Worm (Caenorhabditis elegans) whole organism, young adult: ENCODE results near the gene dot-1.5.

ENCODE experiments used
- B0019.2 ChIP-seq: fragments of 200-800 bp; sonication (Bioruptor generic); conservative IDR thresholded peaks from 2 replicates; pipeline ENCODE4 v1.3.6; 2022; ENCODE audit warnings: missing genetic modification reagents, missing genetic modification characterization, missing compliant biosample characterization
- B0035.1 ChIP-seq: sonication (generic microtip); optimal IDR thresholded peaks from 2 replicates; lab custom pipeline; 2016; ENCODE audit warnings: missing genetic modification characterization, mild to moderate bottlenecking, missing compliant biosample characterization, missing genotype, missing genetic modification reagents
- B0336.3 ChIP-seq: fragments of 200-800 bp; sonication (Bioruptor generic); IDR thresholded peaks from 2 replicates; pipeline ENCODE4 v1.3.6; 2022; ENCODE audit warnings: missing genetic modification characterization, missing compliant biosample characterization
- C06A6.2 ChIP-seq: fragments of 200-800 bp; sonication (Bioruptor generic); conservative IDR thresholded peaks from 2 replicates; pipeline ENCODE4 v1.3.6; 2022; ENCODE audit warnings: missing genetic modification characterization, missing compliant biosample characterization
- C17E4.6 ChIP-seq: fragments of 200-800 bp; sonication (Bioruptor generic); IDR thresholded peaks from 2 replicates; pipeline ENCODE4 v1.3.6; 2022; ENCODE audit warnings: missing genetic modification reagents, missing genetic modification characterization, missing compliant biosample characterization
- F10E7.11 ChIP-seq: sonication (generic microtip); optimal IDR thresholded peaks from 2 replicates; lab custom pipeline; 2017; ENCODE audit warnings: mild to moderate bottlenecking, missing genetic modification characterization, moderate library complexity, missing compliant biosample characterization
- F22D6.2 ChIP-seq: sonication (generic microtip); optimal IDR thresholded peaks from 2 replicates; lab custom pipeline; 2016; ENCODE audit warnings: mild to moderate bottlenecking, missing genetic modification characterization, missing compliant biosample characterization
- F39B2.1 ChIP-seq: fragments of 200-800 bp; sonication (Bioruptor generic); IDR thresholded peaks from 2 replicates; pipeline ENCODE4 v1.3.6; 2022; ENCODE audit warnings: missing genetic modification reagents, missing genetic modification characterization, missing compliant biosample characterization
- F55B11.4 ChIP-seq: sonication (generic microtip); optimal IDR thresholded peaks from 2 replicates; lab custom pipeline; 2016; ENCODE audit warnings: missing compliant biosample characterization, missing genetic modification characterization, borderline replicate concordance; ENCODE audit not compliant: insufficient read depth
- Y56A3A.18 ChIP-seq: fragments of 200-800 bp; sonication (Bioruptor generic); IDR thresholded peaks from 2 replicates; pipeline ENCODE4 v1.3.6; 2022; ENCODE audit warnings: missing genetic modification reagents, missing genetic modification characterization, missing compliant biosample characterization
- Y79H2A.3 ChIP-seq: fragments of 200-800 bp; sonication (Bioruptor generic); conservative IDR thresholded peaks from 2 replicates; pipeline ENCODE4 v1.3.6; 2022; ENCODE audit warnings: missing genetic modification reagents, missing genetic modification characterization, missing compliant biosample characterization
- ZK185.1 ChIP-seq: sonication (generic microtip); optimal IDR thresholded peaks from 2 replicates; lab custom pipeline; 2016; ENCODE audit warnings: mild to moderate bottlenecking, missing genetic modification characterization, missing compliant biosample characterization; ENCODE audit not compliant: poor library complexity, severe bottlenecking
- aptf-2 ChIP-seq: fragments of 200-800 bp; sonication (Bioruptor generic); conservative IDR thresholded peaks from 2 replicates; pipeline ENCODE4 v1.3.6; 2022; ENCODE audit warnings: missing genetic modification reagents, missing genetic modification characterization, missing compliant biosample characterization
- aptf-3 ChIP-seq: fragments of 200-800 bp; sonication (Bioruptor generic); IDR thresholded peaks from 2 replicates; pipeline ENCODE4 v1.3.6; 2022; ENCODE audit warnings: missing genetic modification characterization, missing compliant biosample characterization
- atf-7 ChIP-seq: sonication (generic microtip); optimal IDR thresholded peaks from 2 replicates; lab custom pipeline; 2017; ENCODE audit warnings: mild to moderate bottlenecking, missing genetic modification characterization, missing compliant biosample characterization
- attf-5 ChIP-seq: fragments of 200-800 bp; sonication (Bioruptor generic); optimal IDR thresholded peaks from 2 replicates; lab custom pipeline; 2018; ENCODE audit warnings: mild to moderate bottlenecking, missing genetic modification characterization, missing compliant biosample characterization
- attf-6 ChIP-seq: fragments of 200-800 bp; sonication (Bioruptor generic); IDR thresholded peaks from 2 replicates; pipeline ENCODE4 v1.3.6; 2022; ENCODE audit warnings: missing genetic modification reagents, missing genetic modification characterization, missing compliant biosample characterization
- bed-1 ChIP-seq: fragments of 200-800 bp; sonication (Bioruptor generic); IDR thresholded peaks from 2 replicates; pipeline ENCODE4 v1.3.6; 2022; ENCODE audit warnings: missing genetic modification reagents, missing genetic modification characterization, missing compliant biosample characterization
- bed-2 ChIP-seq: fragments of 200-800 bp; sonication (Bioruptor generic); IDR thresholded peaks from 2 replicates; pipeline ENCODE4 v1.3.6; 2022; ENCODE audit warnings: missing genetic modification reagents, missing genetic modification characterization, missing compliant biosample characterization
- ccch-3 ChIP-seq: fragments of 200-800 bp; sonication (Bioruptor generic); optimal IDR thresholded peaks from 2 replicates; lab custom pipeline; 2018; ENCODE audit warnings: mild to moderate bottlenecking, missing genetic modification characterization, missing compliant biosample characterization
- ceh-27 ChIP-seq: fragments of 200-800 bp; sonication (Bioruptor generic); optimal IDR thresholded peaks from 2 replicates; lab custom pipeline; 2018; ENCODE audit warnings: mild to moderate bottlenecking, missing genetic modification characterization, moderate library complexity, missing compliant biosample characterization
- ceh-79 ChIP-seq: sonication (generic microtip); optimal IDR thresholded peaks from 2 replicates; lab custom pipeline; 2017; ENCODE audit warnings: mild to moderate bottlenecking, missing genetic modification characterization, missing compliant biosample characterization
- die-1 ChIP-seq: sonication (generic microtip); optimal IDR thresholded peaks from 2 replicates; lab custom pipeline; 2016; ENCODE audit warnings: missing genotype, mild to moderate bottlenecking, missing genetic modification characterization, missing compliant biosample characterization
- dox-1 ChIP-seq: fragments of 200-800 bp; sonication (Bioruptor generic); IDR thresholded peaks from 2 replicates; pipeline ENCODE4 v1.3.6; 2022; ENCODE audit warnings: missing genetic modification reagents, missing genetic modification characterization, missing compliant biosample characterization
- dpff-1 ChIP-seq: sonication (generic microtip); optimal IDR thresholded peaks from 2 replicates; lab custom pipeline; 2017; ENCODE audit warnings: mild to moderate bottlenecking, missing genetic modification characterization, missing compliant biosample characterization
- efl-1 ChIP-seq: fragments of 150-350 bp; optimal IDR thresholded peaks from 2 replicates; lab custom pipeline; 2014; ENCODE audit warnings: missing biosample characterization, missing genetic modification reagents, missing genetic modification characterization
- fkh-3 ChIP-seq: sonication (generic microtip); optimal IDR thresholded peaks from 2 replicates; lab custom pipeline; 2016; ENCODE audit warnings: mild to moderate bottlenecking, missing genetic modification characterization, missing compliant biosample characterization
- him-1 ChIP-seq: sonication (generic microtip); optimal IDR thresholded peaks from 2 replicates; lab custom pipeline; 2016; ENCODE audit warnings: missing genotype, missing genetic modification reagents, missing genetic modification characterization, missing compliant biosample characterization
- hlh-26 ChIP-seq: fragments of 200-800 bp; sonication (Bioruptor generic); conservative IDR thresholded peaks from 2 replicates; pipeline ENCODE4 v1.3.6; 2022; ENCODE audit warnings: missing genetic modification reagents, missing genetic modification characterization, missing compliant biosample characterization
- let-607 ChIP-seq, 2 experiments: fragments of 200-800 bp in 1 of 2; sonication (Bioruptor generic) in 1 of 2; sonication (generic microtip) in 1 of 2; optimal IDR thresholded peaks; 2 replicates each; lab custom pipeline; 2016 to 2018; ENCODE audit warnings: mild to moderate bottlenecking in 2 of 2, missing compliant biosample characterization in 2 of 2, missing genetic modification characterization in 2 of 2, moderate library complexity in 2 of 2, missing genotype in 1 of 2
- lsl-1 ChIP-seq: fragments of 200-800 bp; sonication (Bioruptor generic); optimal IDR thresholded peaks from 2 replicates; lab custom pipeline; 2018; ENCODE audit warnings: mild to moderate bottlenecking, missing genetic modification characterization, moderate library complexity, missing compliant biosample characterization
- madf-10 ChIP-seq: sonication (generic microtip); optimal IDR thresholded peaks from 2 replicates; lab custom pipeline; 2016; ENCODE audit warnings: mild to moderate bottlenecking, missing genetic modification characterization, missing compliant biosample characterization
- madf-6 ChIP-seq: fragments of 200-800 bp; sonication (Bioruptor generic); IDR thresholded peaks from 2 replicates; pipeline ENCODE4 v1.3.6; 2022; ENCODE audit warnings: missing genetic modification reagents, missing genetic modification characterization, missing compliant biosample characterization
- mcd-1 ChIP-seq: fragments of 200-800 bp; sonication (Bioruptor generic); IDR thresholded peaks from 2 replicates; pipeline ENCODE4 v1.3.6; 2022; ENCODE audit warnings: missing genetic modification reagents, missing genetic modification characterization, missing compliant biosample characterization
- mes-4 ChIP-seq: sonication (generic microtip); optimal IDR thresholded peaks from 2 replicates; lab custom pipeline; 2016; ENCODE audit warnings: missing genotype, missing genetic modification characterization, missing compliant biosample characterization
- nfya-2 ChIP-seq: fragments of 200-800 bp; sonication (Bioruptor generic); IDR thresholded peaks from 2 replicates; pipeline ENCODE4 v1.3.6; 2022; ENCODE audit warnings: missing genetic modification reagents, missing genetic modification characterization, missing compliant biosample characterization
- pbrm-1 ChIP-seq: fragments of 200-800 bp; sonication (Bioruptor generic); IDR thresholded peaks from 2 replicates; pipeline ENCODE4 v1.3.6; 2022; ENCODE audit warnings: missing genetic modification reagents, missing genetic modification characterization, missing compliant biosample characterization
- rcor-1 ChIP-seq: fragments of 200-800 bp; sonication (Bioruptor generic); IDR thresholded peaks from 2 replicates; pipeline ENCODE4 v1.3.6; 2022; ENCODE audit warnings: missing genetic modification reagents, missing genetic modification characterization, missing compliant biosample characterization
- rec-8 ChIP-seq, 2 experiments: sonication (generic microtip); optimal IDR thresholded peaks; 2 replicates each; lab custom pipeline; 2016; ENCODE audit warnings: mild to moderate bottlenecking in 2 of 2, missing genetic modification characterization in 2 of 2, missing genetic modification reagents in 2 of 2, missing genotype in 2 of 2, missing biosample characterization in 1 of 2, missing compliant biosample characterization in 1 of 2, moderate library complexity in 1 of 2
- repo-1 ChIP-seq: sonication (generic microtip); optimal IDR thresholded peaks from 2 replicates; lab custom pipeline; 2017; ENCODE audit warnings: mild to moderate bottlenecking, missing genetic modification characterization, missing compliant biosample characterization
- rpc-1 ChIP-seq, 2 experiments: fragments of 150-350 bp in 1 of 2; sonication (generic microtip) in 1 of 2; optimal IDR thresholded peaks; 2 replicates each; lab custom pipeline; 2014 to 2018; ENCODE audit warnings: missing biosample characterization in 1 of 2, missing genetic modification characterization in 1 of 2, missing genetic modification reagents in 1 of 2, missing genotype in 1 of 2
- sdz-38 ChIP-seq: sonication (generic microtip); optimal IDR thresholded peaks from 2 replicates; lab custom pipeline; 2016; ENCODE audit warnings: missing genotype, missing genetic modification characterization, missing compliant biosample characterization
- unc-62 ChIP-seq: fragments of 150-350 bp; optimal IDR thresholded peaks from 2 replicates; lab custom pipeline; 2014; ENCODE audit warnings: missing biosample characterization, missing genetic modification reagents, missing genetic modification characterization
- xnd-1 ChIP-seq: sonication (generic microtip); optimal IDR thresholded peaks from 2 replicates; lab custom pipeline; 2016; ENCODE audit warnings: missing genotype, missing genetic modification reagents, missing genetic modification characterization, missing compliant biosample characterization
- zfh-2 ChIP-seq: fragments of 200-800 bp; sonication (Bioruptor generic); conservative IDR thresholded peaks from 2 replicates; pipeline ENCODE4 v1.3.6; 2022; ENCODE audit warnings: missing genetic modification reagents, missing genetic modification characterization, missing compliant biosample characterization
- zim-3 ChIP-seq: sonication (generic microtip); optimal IDR thresholded peaks from 2 replicates; lab custom pipeline; 2017; ENCODE audit warnings: mild to moderate bottlenecking, missing genetic modification characterization, moderate library complexity, missing compliant biosample characterization
- ztf-22 ChIP-seq: fragments of 200-800 bp; sonication (Bioruptor generic); optimal IDR thresholded peaks from 2 replicates; lab custom pipeline; 2018; ENCODE audit warnings: mild to moderate bottlenecking, missing genetic modification characterization, moderate library complexity, missing compliant biosample characterization
- ztf-26 ChIP-seq: sonication (generic microtip); optimal IDR thresholded peaks from 2 replicates; lab custom pipeline; 2017; ENCODE audit warnings: missing genetic modification characterization, missing compliant biosample characterization
- ztf-3 ChIP-seq: fragments of 200-800 bp; sonication (Bioruptor generic); optimal IDR thresholded peaks from 2 replicates; lab custom pipeline; 2018; ENCODE audit warnings: mild to moderate bottlenecking, missing genetic modification characterization, missing compliant biosample characterization

The dot-1.5 gene

DNA sequence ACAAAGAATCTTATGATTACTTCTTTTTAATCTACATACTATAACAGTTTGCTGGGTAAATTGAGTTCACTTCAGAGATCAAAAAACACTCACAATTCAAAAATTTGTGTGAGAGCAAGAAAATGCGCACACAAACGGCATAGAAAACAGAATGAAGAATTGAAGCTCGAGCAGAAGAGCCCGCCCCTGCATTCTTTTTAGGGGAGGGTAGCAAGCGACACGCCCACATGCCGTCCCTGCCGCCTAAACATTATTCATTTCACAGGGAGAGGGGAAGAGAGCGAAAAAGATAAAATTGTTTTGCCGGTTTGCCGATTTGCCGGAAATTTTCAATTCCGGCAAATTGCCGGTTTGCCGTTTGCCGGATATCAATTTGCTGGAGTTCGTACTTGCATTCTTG lies 7.9 kb upstream of the dot-1.5 start (continued):
- peak; percentile 86 for TF ChIP-seq repo-1 (tag; lab: Kevin White, UChicago)
- no peak for TF ChIP-seq efl-1 (GFP tag; lab: Kevin White, UChicago)
- TF ChIP-seq atf-7 (tag; lab: Kevin White, UChicago), result peak; percentile 80
- no peak for TF ChIP-seq nfya-2 (GFP tag; lab: Robert Waterston, UW)
- no peak for TF ChIP-seq hlh-26 (GFP tag; lab: Robert Waterston, UW)
- TF ChIP-seq ztf-3 (GFP tag; lab: Kevin White, UChicago), result peak; percentile 62
- TF ChIP-seq fkh-3 (tag; lab: Kevin White, UChicago), result no peak
- TF ChIP-seq ZK185.1 (tag; lab: Kevin White, UChicago), result no peak
- TF ChIP-seq ztf-22 (GFP tag; lab: Kevin White, UChicago), result no peak
- TF ChIP-seq die-1 (tag; lab: Kevin White, UChicago), result no peak
- TF ChIP-seq lsl-1 (GFP tag; lab: Kevin White, UChicago), result no peak
- no peak for TF ChIP-seq ceh-79 (tag; lab: Kevin White, UChicago)
- peak; percentile 58 for TF ChIP-seq madf-10
- peak; percentile 97 for TF ChIP-seq dox-1
- peak; percentile 80; the same call in 1 of the 2 replicates for TF ChIP-seq pbrm-1
- TF ChIP-seq mes-4 (tag; lab: Kevin White, UChicago), result no peak
- no peak for TF ChIP-seq dpff-1 (tag; lab: Kevin White, UChicago)
- no peak for TF ChIP-seq unc-62
- TF ChIP-seq B0336.3 (GFP tag; lab: Robert Waterston, UW), result peak; percentile 92
- TF ChIP-seq aptf-3 (GFP tag; lab: Robert Waterston, UW), result 0 out of 2 replicates have a peak, but pooled peaks have one; percentile 14
- no peak for TF ChIP-seq madf-6 (GFP tag; lab: Robert Waterston, UW)
- TF ChIP-seq Y56A3A.18 (GFP tag; lab: Robert Waterston, UW), result peak; percentile 96
- peak; percentile 48 for TF ChIP-seq B0035.1 (tag; lab: Kevin White, UChicago)
- no peak for TF ChIP-seq B0019.2 (GFP tag; lab: Robert Waterston, UW)
- no peak for TF ChIP-seq him-1 (tag; lab: Kevin White, UChicago)
- TF ChIP-seq rpc-1 (optimal IDR thresholded peaks at IDR 0.05; lab: Kevin White, UChicago), result no peak
- TF ChIP-seq rpc-1 (tag; optimal IDR thresholded peaks at IDR 0.05; lab: Kevin White, UChicago), result no peak
- no peak for TF ChIP-seq F39B2.1
- TF ChIP-seq bed-1, result no peak
- peak; percentile 32 for TF ChIP-seq F22D6.2 (tag; lab: Kevin White, UChicago)
- TF ChIP-seq ztf-26, result peak; percentile 95
- no peak for TF ChIP-seq xnd-1
- TF ChIP-seq C17E4.6 (GFP tag; lab: Robert Waterston, UW), result 0 out of 2 replicates have a peak, but pooled peaks have one; percentile 35
- no peak for TF ChIP-seq bed-2 (GFP tag; lab: Robert Waterston, UW)
- peak; percentile 69 for TF ChIP-seq C06A6.2 (GFP tag; lab: Robert Waterston, UW)
- TF ChIP-seq zfh-2, result no peak; the same call in 1 of the 2 replicates
- TF ChIP-seq attf-5 (GFP tag; lab: Kevin White, UChicago), result no peak
- TF ChIP-seq F10E7.11, result peak; percentile 42
- TF ChIP-seq aptf-2, result no peak
- TF ChIP-seq let-607 (tag; optimal IDR thresholded peaks at IDR 0.05; lab: Kevin White, UChicago), result peak in 1 of 2 experiments; percentile 52
- no peak for TF ChIP-seq Y79H2A.3 (GFP tag; lab: Robert Waterston, UW)
- no peak for TF ChIP-seq sdz-38
- TF ChIP-seq rcor-1, result peak; percentile 76
- peak; percentile 81 for TF ChIP-seq ceh-27 (GFP tag; lab: Kevin White, UChicago)
- peak; percentile 80 for TF ChIP-seq mcd-1 (GFP tag; lab: Robert Waterston, UW)
- TF ChIP-seq ccch-3 (GFP tag; lab: Kevin White, UChicago), result no peak
- TF ChIP-seq attf-6 (GFP tag; lab: Robert Waterston, UW), result no peak
- no peak for TF ChIP-seq zim-3
- TF ChIP-seq rec-8 (tag; optimal IDR thresholded peaks at IDR 0.05; lab: Kevin White, UChicago), result no peak
- no peak for TF ChIP-seq F55B11.4 (tag; lab: Kevin White, UChicago)
